Worm (Caenorhabditis elegans) whole organism, L4 larva: Measurements from ENCODE around the gene Y52E8A.1.

Source experiments
- F10B5.3 ChIP-seq: sonication (generic microtip); optimal IDR thresholded peaks from 2 replicates; lab custom pipeline; 2016; ENCODE audit warnings: mild to moderate bottlenecking, missing genetic modification characterization, missing compliant biosample characterization
- F37D6.2 ChIP-seq: sonication (generic microtip); optimal IDR thresholded peaks from 2 replicates; lab custom pipeline; 2016; ENCODE audit warnings: mild to moderate bottlenecking, missing genetic modification characterization, missing compliant biosample characterization
- R02D3.7 ChIP-seq: fragments of 150-350 bp; sonication (generic microtip); optimal IDR thresholded peaks from 3 replicates; lab custom pipeline; 2014; ENCODE audit warnings: missing biosample characterization, missing genetic modification characterization
- Y105C5A.15 ChIP-seq: fragments of 200-800 bp; sonication (Bioruptor generic); IDR thresholded peaks from 2 replicates; pipeline ENCODE4 v1.3.6; 2022; ENCODE audit warnings: missing genetic modification characterization, missing compliant biosample characterization
- ZK546.5 ChIP-seq, 2 experiments: sonication (generic microtip); optimal IDR thresholded peaks; 2 replicates each; lab custom pipeline; 2017; ENCODE audit warnings: missing biosample characterization in 2 of 2, missing genetic modification characterization in 2 of 2
- aha-1 ChIP-seq: fragments of 150-350 bp; peaks from one replicate; lab custom pipeline; 2014; ENCODE audit warnings: missing biosample characterization, missing genetic modification characterization
- ama-1 ChIP-seq: fragments of 150-350 bp; optimal IDR thresholded peaks from 2 replicates; lab custom pipeline; 2014; ENCODE audit warnings: inconsistent platforms, mixed read lengths
- ceh-32 ChIP-seq: sonication (generic microtip); optimal IDR thresholded peaks from 2 replicates; lab custom pipeline; 2016; ENCODE audit warnings: mild to moderate bottlenecking, missing genetic modification characterization, missing compliant biosample characterization; ENCODE audit not compliant: poor library complexity
- ces-1 ChIP-seq: fragments of 150-350 bp; sonication (generic microtip); optimal IDR thresholded peaks from 4 replicates; lab custom pipeline; 2014; ENCODE audit warnings: missing biosample characterization, missing genetic modification reagents, missing genetic modification characterization
- daf-12 ChIP-seq: fragments of 150-350 bp; optimal IDR thresholded peaks from 2 replicates; lab custom pipeline; 2014; ENCODE audit warnings: missing biosample characterization, missing genetic modification reagents, missing genetic modification characterization
- dpl-1 ChIP-seq: fragments of 150-350 bp; optimal IDR thresholded peaks from 2 replicates; lab custom pipeline; 2014; ENCODE audit warnings: missing biosample characterization, missing genetic modification reagents, missing genetic modification characterization
- lin-15B ChIP-seq: fragments of 150-350 bp; sonication (generic microtip); optimal IDR thresholded peaks from 3 replicates; lab custom pipeline; 2014; ENCODE audit warnings: missing biosample characterization, missing genetic modification characterization
- lin-39 ChIP-seq: fragments of 150-350 bp; optimal IDR thresholded peaks from 2 replicates; lab custom pipeline; 2014; ENCODE audit warnings: missing biosample characterization, missing genetic modification reagents, missing genetic modification characterization
- madf-9 ChIP-seq: fragments of 200-800 bp; sonication (Bioruptor generic); conservative IDR thresholded peaks from 2 replicates; pipeline ENCODE4 v1.3.6; 2022; ENCODE audit warnings: missing genetic modification reagents, missing genetic modification characterization, missing compliant biosample characterization
- mxl-2 ChIP-seq: fragments of 200-800 bp; sonication (Bioruptor generic); conservative IDR thresholded peaks from 2 replicates; pipeline ENCODE4 v1.3.6; 2022; ENCODE audit warnings: missing genetic modification reagents, missing genetic modification characterization, missing compliant biosample characterization
- mxl-3 ChIP-seq: fragments of 200-800 bp; sonication (Bioruptor generic); optimal IDR thresholded peaks from 2 replicates; lab custom pipeline; 2018; ENCODE audit warnings: mild to moderate bottlenecking, missing genetic modification characterization, missing compliant biosample characterization
- nhr-25 ChIP-seq: sonication (generic microtip); optimal IDR thresholded peaks from 2 replicates; lab custom pipeline; 2017; ENCODE audit warnings: missing genetic modification characterization, mild to moderate bottlenecking, missing compliant biosample characterization, antibody characterized with exemption, moderate library complexity, borderline replicate concordance; ENCODE audit not compliant: insufficient read depth
- nhr-41 ChIP-seq: fragments of 200-800 bp; sonication (Bioruptor generic); IDR thresholded peaks from 2 replicates; pipeline ENCODE4 v1.3.6; 2022; ENCODE audit warnings: missing genetic modification reagents, missing genetic modification characterization, missing compliant biosample characterization
- nhr-42 ChIP-seq: fragments of 200-800 bp; sonication (Bioruptor generic); IDR thresholded peaks from 2 replicates; pipeline ENCODE4 v1.3.6; 2022; ENCODE audit warnings: missing genetic modification characterization, missing compliant biosample characterization
- nhr-77 ChIP-seq: fragments of 150-350 bp; optimal IDR thresholded peaks from 2 replicates; lab custom pipeline; 2014; ENCODE audit warnings: missing biosample characterization, missing genetic modification characterization
- pha-4 ChIP-seq, 2 experiments: fragments of 150-350 bp in 1 of 2; fragments of 200-800 bp in 1 of 2; sonication (Bioruptor generic) in 1 of 2; IDR thresholded peaks in 1 of 2; optimal IDR thresholded peaks in 1 of 2; 2 replicates each; pipeline versions ENCODE4 v1.3.6 to Lab custom; 2014 to 2022; ENCODE audit warnings: missing genetic modification characterization in 2 of 2, missing genetic modification reagents in 2 of 2, missing biosample characterization in 1 of 2, missing compliant biosample characterization in 1 of 2
- saeg-2 ChIP-seq: fragments of 200-800 bp; sonication (Bioruptor generic); IDR thresholded peaks from 2 replicates; pipeline ENCODE4 v1.3.6; 2022; ENCODE audit warnings: missing genetic modification reagents, missing genetic modification characterization, missing compliant biosample characterization
- sdz-12 ChIP-seq: fragments of 200-800 bp; sonication (Bioruptor generic); optimal IDR thresholded peaks from 2 replicates; lab custom pipeline; 2018; ENCODE audit warnings: mild to moderate bottlenecking, missing genetic modification characterization, missing compliant biosample characterization
- set-16 ChIP-seq: fragments of 200-800 bp; sonication (Bioruptor generic); IDR thresholded peaks from 2 replicates; pipeline ENCODE4 v1.3.6; 2022; ENCODE audit warnings: missing genetic modification reagents, missing genetic modification characterization, missing compliant biosample characterization
- skn-1 ChIP-seq: fragments of 150-350 bp; optimal IDR thresholded peaks from 2 replicates; lab custom pipeline; 2014; ENCODE audit warnings: missing biosample characterization, missing genetic modification characterization
- spr-1 ChIP-seq: sonication (generic microtip); optimal IDR thresholded peaks from 2 replicates; lab custom pipeline; 2016; ENCODE audit warnings: mild to moderate bottlenecking, missing genetic modification characterization, missing compliant biosample characterization
- unc-39 ChIP-seq: sonication (generic microtip); optimal IDR thresholded peaks from 2 replicates; lab custom pipeline; 2017; ENCODE audit warnings: missing biosample characterization, missing genetic modification characterization
- unc-62 ChIP-seq, 3 experiments: fragments of 150-350 bp in 1 of 3; sonication (generic microtip); optimal IDR thresholded peaks in 2 of 3; peaks in 1 of 3; 1 replicate in 1 of 3; 2 replicates in 2 of 3; lab custom pipeline; 2014 to 2017; ENCODE audit warnings: missing biosample characterization in 3 of 3, missing genetic modification characterization in 3 of 3, missing genetic modification reagents in 3 of 3, missing genotype in 1 of 3
- zag-1 ChIP-seq: fragments of 150-350 bp; optimal IDR thresholded peaks from 2 replicates; lab custom pipeline; 2014; ENCODE audit warnings: missing biosample characterization, missing genetic modification characterization
- zfp-3 ChIP-seq: fragments of 200-800 bp; sonication (Bioruptor generic); conservative IDR thresholded peaks from 2 replicates; pipeline ENCODE4 v1.3.6; 2022; ENCODE audit warnings: missing genetic modification reagents, missing genetic modification characterization, missing compliant biosample characterization

Y52E8A.1 gene

ce11 chrII:4341484-4341883 is 19.6 kb downstream of the Y52E8A.1 start (continued):
- no peak for TF ChIP-seq dpl-1 (GFP tag; lab: Kevin White, UChicago)
- no peak for TF ChIP-seq nhr-25
- TF ChIP-seq skn-1: no peak
- no peak for TF ChIP-seq daf-12 (tag; lab: Kevin White, UChicago)
- TF ChIP-seq F37D6.2 (tag; lab: Kevin White, UChicago): no peak
- TF ChIP-seq ama-1 (lab: Kevin White, UChicago): no peak
- TF ChIP-seq spr-1 (tag; lab: Kevin White, UChicago): no peak
- TF ChIP-seq mxl-3 (GFP tag; lab: Kevin White, UChicago): no peak
- no peak for TF ChIP-seq mxl-2 (GFP tag; lab: Robert Waterston, UW)

- TF ChIP-seq ceh-32: no peak
- TF ChIP-seq unc-62 (GFP tag; optimal IDR thresholded peaks at IDR 0.05 in 1 of 2; lab: Kevin White, UChicago): peak in 1 of 2 experiments; percentile 2
- no peak for TF ChIP-seq unc-62 (tag; optimal IDR thresholded peaks at IDR 0.05; lab: Kevin White, UChicago)
- TF ChIP-seq set-16 (GFP tag; lab: Robert Waterston, UW): peak; percentile 81
- TF ChIP-seq R02D3.7 (tag; lab: Kevin White, UChicago): no peak
Measured at ce11 chrII:4344317-4344716, 22.5 kb downstream of the Y52E8A.1 start.

ce11 chrII:4350888-4351287 is 29.0 kb downstream of the Y52E8A.1 start, which contains the start of gene H20J04.9:
H20J04.9 (plus strand) TSS chrII:4351188.
- TF ChIP-seq unc-39 (tag; lab: Kevin White, UChicago): no peak

ce11 chrII:4355217-4355616 is 33.4 kb downstream of the Y52E8A.1 start, which contains the start of the genes H20J04.7 and H20J04.1:
H20J04.7 (minus strand) TSS chrII:4355317.
H20J04.1 (plus strand) TSS chrII:4355613.
- TF ChIP-seq zag-1 (no peak), ceh-32 (no peak), nhr-42 (GFP tag; lab: Robert Waterston, UW) (no peak), saeg-2 (no peak), nhr-41 (GFP tag; lab: Robert Waterston, UW) (no peak), sdz-12 (no peak), ZK546.5 (tag; optimal IDR thresholded peaks at IDR 0.05; lab: Kevin White, UChicago) (no peak), ces-1 (GFP tag; lab: Kevin White, UChicago) (no peak), madf-9 (no peak), pha-4 (GFP tag; IDR thresholded peaks at IDR 0.05; lab: Robert Waterston, UW) (no peak), pha-4 (tag; optimal IDR thresholded peaks at IDR 0.05; lab: Kevin White, UChicago) (no peak), Y105C5A.15 (GFP tag; lab: Robert Waterston, UW) (no peak), F10B5.3 (tag; lab: Kevin White, UChicago) (no peak), lin-15B (no peak)

- peak in 1 of 2 experiments; percentile 67 for TF ChIP-seq unc-62 (GFP tag; optimal IDR thresholded peaks at IDR 0.05 in 1 of 2; lab: Kevin White, UChicago)
- TF ChIP-seq unc-62 (tag; optimal IDR thresholded peaks at IDR 0.05; lab: Kevin White, UChicago): no peak
- no peak for TF ChIP-seq nhr-77 (tag; lab: Kevin White, UChicago)
Measured at ce11 chrII:4358765-4359164, 36.9 kb downstream of the Y52E8A.1 start, which contains the start of gene lat-2. lat-2 (plus strand) TSS chrII:4359065.

- peak; percentile 91 for TF ChIP-seq aha-1 (tag; lab: Kevin White, UChicago)
- no peak for TF ChIP-seq zfp-3 (GFP tag; lab: Robert Waterston, UW)
Measured at ce11 chrII:4359219-4359618, 37.4 kb downstream of the Y52E8A.1 start.

- peak in 1 of 2 experiments; percentile 65 for TF ChIP-seq unc-62 (GFP tag; optimal IDR thresholded peaks at IDR 0.05 in 1 of 2; lab: Kevin White, UChicago)
- TF ChIP-seq unc-62 (tag; optimal IDR thresholded peaks at IDR 0.05; lab: Kevin White, UChicago): no peak
- TF ChIP-seq lin-39 (tag; lab: Kevin White, UChicago): no peak
- TF ChIP-seq, all 104 proteins: peak for 1
Measured at ce11 chrII:4362088-4362487, 40.2 kb downstream of the Y52E8A.1 start.
